Worm (Caenorhabditis elegans) whole organism, mixed stage, embryonic: ENCODE measurements around the gene cmk-1.

Experiments
- M03D4.4 ChIP-seq: sonication (generic microtip); optimal IDR thresholded peaks from 2 replicates; lab custom pipeline; 2017; ENCODE audit warnings: mild to moderate bottlenecking, missing genetic modification characterization, missing compliant biosample characterization
- ham-2 ChIP-seq: fragments of 200-800 bp; sonication (Bioruptor generic); optimal IDR thresholded peaks from 2 replicates; lab custom pipeline; 2018; ENCODE audit warnings: mild to moderate bottlenecking, missing genetic modification characterization, missing compliant biosample characterization
- nhr-2 ChIP-seq: fragments of 150-350 bp; optimal IDR thresholded peaks from 2 replicates; lab custom pipeline; 2014; ENCODE audit warnings: missing biosample characterization, missing genetic modification characterization
- pha-4 ChIP-seq: fragments of 150-350 bp; optimal IDR thresholded peaks from 2 replicates; lab custom pipeline; 2018; ENCODE audit warnings: missing biosample characterization, missing genetic modification reagents, missing genetic modification characterization
- snpc-4 ChIP-seq: fragments of 150-350 bp; optimal IDR thresholded peaks from 2 replicates; lab custom pipeline; 2014; ENCODE audit warnings: missing biosample characterization, missing genetic modification characterization
- unc-39 ChIP-seq: fragments of 150-350 bp; optimal IDR thresholded peaks from 2 replicates; lab custom pipeline; 2014; ENCODE audit warnings: missing biosample characterization, missing genetic modification characterization
- unc-62 ChIP-seq: fragments of 150-350 bp; optimal IDR thresholded peaks from 2 replicates; lab custom pipeline; 2014; ENCODE audit warnings: missing biosample characterization, missing genetic modification reagents, missing genetic modification characterization
- zip-8 ChIP-seq: fragments of 150-350 bp; optimal IDR thresholded peaks from 2 replicates; lab custom pipeline; 2014; ENCODE audit warnings: missing biosample characterization, missing genetic modification characterization

- TF ChIP-seq M03D4.4 (tag; lab: Kevin White, UChicago) = no peak
- no peak for TF ChIP-seq nhr-2
- no peak for TF ChIP-seq pha-4 (tag; lab: Kevin White, UChicago)
- TF ChIP-seq unc-62 (GFP tag; lab: Kevin White, UChicago) = no peak
- no peak for TF ChIP-seq ham-2 (GFP tag; lab: Kevin White, UChicago)
- TF ChIP-seq snpc-4 (tag; lab: Kevin White, UChicago) = no peak
- TF ChIP-seq unc-39 (tag; lab: Kevin White, UChicago) = no peak
- TF ChIP-seq zip-8 = no peak
Observed at ce11 chrIV:1825789-1826188, 1.5 kb downstream of the cmk-1 start.
